Worm (Caenorhabditis elegans) whole organism, L4 larva: ENCODE measurements around the gene mpz-1.

Experiments used
- F37D6.2 ChIP-seq: sonication (generic microtip); optimal IDR thresholded peaks from 2 replicates; lab custom pipeline; 2016; ENCODE audit warnings: mild to moderate bottlenecking, missing genetic modification characterization, missing compliant biosample characterization
- F49E8.2 ChIP-seq: sonication (generic microtip); optimal IDR thresholded peaks from 2 replicates; lab custom pipeline; 2016; ENCODE audit warnings: missing compliant biosample characterization, mild to moderate bottlenecking, missing genetic modification characterization, borderline replicate concordance
- R02D3.7 ChIP-seq: fragments of 150-350 bp; sonication (generic microtip); optimal IDR thresholded peaks from 3 replicates; lab custom pipeline; 2014; ENCODE audit warnings: missing biosample characterization, missing genetic modification characterization
- T26A8.4 ChIP-seq: fragments of 200-800 bp; sonication (Bioruptor generic); IDR thresholded peaks from 2 replicates; pipeline ENCODE4 v1.3.6; 2022; ENCODE audit warnings: missing genetic modification characterization, missing compliant biosample characterization
- Y75B8A.6 ChIP-seq: fragments of 200-800 bp; sonication (Bioruptor generic); IDR thresholded peaks from 2 replicates; pipeline ENCODE4 v1.3.6; 2022; ENCODE audit warnings: missing genetic modification reagents, missing genetic modification characterization, missing compliant biosample characterization
- ZK546.5 ChIP-seq, 2 experiments: sonication (generic microtip); optimal IDR thresholded peaks; 2 replicates each; lab custom pipeline; 2017; ENCODE audit warnings: missing biosample characterization in 2 of 2, missing genetic modification characterization in 2 of 2
- ama-1 ChIP-seq: fragments of 150-350 bp; optimal IDR thresholded peaks from 2 replicates; lab custom pipeline; 2014; ENCODE audit warnings: inconsistent platforms, mixed read lengths
- ceh-44 ChIP-seq: fragments of 200-800 bp; sonication (Bioruptor generic); IDR thresholded peaks from 2 replicates; pipeline ENCODE4 v1.3.6; 2022; ENCODE audit warnings: missing genetic modification reagents, missing genetic modification characterization, missing compliant biosample characterization
- ceh-62 ChIP-seq: sonication (generic microtip); optimal IDR thresholded peaks from 2 replicates; lab custom pipeline; 2017; ENCODE audit warnings: missing biosample characterization, missing genetic modification characterization
- ceh-82 ChIP-seq: sonication (generic microtip); optimal IDR thresholded peaks from 2 replicates; lab custom pipeline; 2017; ENCODE audit warnings: missing biosample characterization, missing genetic modification characterization
- ces-1 ChIP-seq: fragments of 150-350 bp; sonication (generic microtip); optimal IDR thresholded peaks from 4 replicates; lab custom pipeline; 2014; ENCODE audit warnings: missing biosample characterization, missing genetic modification reagents, missing genetic modification characterization
- ctbp-1 ChIP-seq: fragments of 200-800 bp; sonication (Bioruptor generic); IDR thresholded peaks from 2 replicates; pipeline ENCODE4 v1.3.6; 2022; ENCODE audit warnings: missing genetic modification reagents, missing genetic modification characterization, missing compliant biosample characterization
- daf-16 ChIP-seq, 3 experiments: sonication (generic microtip); optimal IDR thresholded peaks; 2 replicates each; lab custom pipeline; 2016 to 2017; ENCODE audit warnings: missing genetic modification characterization in 3 of 3, missing genetic modification reagents in 3 of 3, mild to moderate bottlenecking in 2 of 3, missing compliant biosample characterization in 2 of 3, missing biosample characterization in 1 of 3, moderate library complexity in 1 of 3
- daf-19 ChIP-seq: fragments of 200-800 bp; sonication (Bioruptor generic); conservative IDR thresholded peaks from 2 replicates; pipeline ENCODE4 v1.3.6; 2022; ENCODE audit warnings: missing genetic modification characterization, missing compliant biosample characterization
- dmd-6 ChIP-seq: fragments of 200-800 bp; sonication (Bioruptor generic); IDR thresholded peaks from 2 replicates; pipeline ENCODE4 v1.3.6; 2022; ENCODE audit warnings: missing genetic modification reagents, missing genetic modification characterization, missing compliant biosample characterization
- dpl-1 ChIP-seq: fragments of 150-350 bp; optimal IDR thresholded peaks from 2 replicates; lab custom pipeline; 2014; ENCODE audit warnings: missing biosample characterization, missing genetic modification reagents, missing genetic modification characterization
- fkh-10 ChIP-seq: fragments of 150-350 bp; optimal IDR thresholded peaks from 2 replicates; lab custom pipeline; 2014; ENCODE audit warnings: missing biosample characterization, missing genetic modification reagents, missing genetic modification characterization
- hif-1 ChIP-seq, 2 experiments: sonication (generic microtip); optimal IDR thresholded peaks; 2 replicates each; lab custom pipeline; 2016 to 2017; ENCODE audit warnings: missing compliant biosample characterization in 2 of 2, missing genetic modification characterization in 2 of 2, missing genetic modification reagents in 2 of 2, missing genotype in 2 of 2, mild to moderate bottlenecking in 1 of 2
- hlh-11 ChIP-seq: fragments of 200-800 bp; sonication (Bioruptor generic); optimal IDR thresholded peaks from 2 replicates; lab custom pipeline; 2018; ENCODE audit warnings: mild to moderate bottlenecking, missing genetic modification characterization, missing compliant biosample characterization
- hlh-30 ChIP-seq: sonication (generic microtip); optimal IDR thresholded peaks from 2 replicates; lab custom pipeline; 2017; ENCODE audit warnings: antibody characterized with exemption, mild to moderate bottlenecking, missing genetic modification characterization, missing compliant biosample characterization; ENCODE audit not compliant: insufficient read depth
- jun-1 ChIP-seq: fragments of 150-350 bp; optimal IDR thresholded peaks from 2 replicates; lab custom pipeline; 2014; ENCODE audit warnings: missing biosample characterization, missing genetic modification reagents, missing genetic modification characterization
- lsy-2 ChIP-seq, 2 experiments: fragments of 150-350 bp in 1 of 2; sonication (generic microtip) in 1 of 2; optimal IDR thresholded peaks; 2 replicates each; lab custom pipeline; 2014 to 2017; ENCODE audit warnings: missing biosample characterization in 2 of 2, missing genetic modification characterization in 2 of 2
- madf-9 ChIP-seq: fragments of 200-800 bp; sonication (Bioruptor generic); conservative IDR thresholded peaks from 2 replicates; pipeline ENCODE4 v1.3.6; 2022; ENCODE audit warnings: missing genetic modification reagents, missing genetic modification characterization, missing compliant biosample characterization
- mdt-29 ChIP-seq: fragments of 200-800 bp; sonication (Bioruptor generic); IDR thresholded peaks from 2 replicates; pipeline ENCODE4 v1.3.6; 2022; ENCODE audit warnings: missing genetic modification reagents, missing genetic modification characterization, missing compliant biosample characterization
- mes-2 ChIP-seq: sonication (generic microtip); optimal IDR thresholded peaks from 2 replicates; lab custom pipeline; 2016; ENCODE audit warnings: missing genotype, mild to moderate bottlenecking, missing genetic modification characterization, missing compliant biosample characterization; ENCODE audit not compliant: poor library complexity, severe bottlenecking
- nhr-11 ChIP-seq: fragments of 150-350 bp; optimal IDR thresholded peaks from 2 replicates; lab custom pipeline; 2014; ENCODE audit warnings: missing biosample characterization, missing genetic modification characterization
- nhr-237 ChIP-seq: sonication (generic microtip); optimal IDR thresholded peaks from 2 replicates; lab custom pipeline; 2017; ENCODE audit warnings: missing biosample characterization, missing genetic modification characterization
- nhr-76 ChIP-seq: fragments of 150-350 bp; optimal IDR thresholded peaks from 2 replicates; lab custom pipeline; 2014; ENCODE audit warnings: missing biosample characterization, missing genetic modification characterization
- pqm-1 ChIP-seq: sonication (generic microtip); optimal IDR thresholded peaks from 2 replicates; lab custom pipeline; 2017; ENCODE audit warnings: missing biosample characterization, missing genetic modification characterization
- rbr-2 ChIP-seq: sonication (generic microtip); optimal IDR thresholded peaks from 2 replicates; lab custom pipeline; 2016; ENCODE audit warnings: missing genotype, missing genetic modification characterization, missing compliant biosample characterization
- set-16 ChIP-seq: fragments of 200-800 bp; sonication (Bioruptor generic); IDR thresholded peaks from 2 replicates; pipeline ENCODE4 v1.3.6; 2022; ENCODE audit warnings: missing genetic modification reagents, missing genetic modification characterization, missing compliant biosample characterization
- skn-1 ChIP-seq: fragments of 150-350 bp; optimal IDR thresholded peaks from 2 replicates; lab custom pipeline; 2014; ENCODE audit warnings: missing biosample characterization, missing genetic modification characterization
- snpc-1.2 ChIP-seq: fragments of 200-800 bp; sonication (Bioruptor generic); IDR thresholded peaks from 2 replicates; pipeline ENCODE4 v1.3.6; 2022; ENCODE audit warnings: missing genetic modification reagents, missing genetic modification characterization, missing compliant biosample characterization
- spr-1 ChIP-seq: sonication (generic microtip); optimal IDR thresholded peaks from 2 replicates; lab custom pipeline; 2016; ENCODE audit warnings: mild to moderate bottlenecking, missing genetic modification characterization, missing compliant biosample characterization
- spr-3 ChIP-seq: fragments of 200-800 bp; sonication (Bioruptor generic); optimal IDR thresholded peaks from 2 replicates; lab custom pipeline; 2018; ENCODE audit warnings: mild to moderate bottlenecking, missing genetic modification characterization, missing compliant biosample characterization
- unc-62 ChIP-seq, 3 experiments: fragments of 150-350 bp in 1 of 3; sonication (generic microtip); optimal IDR thresholded peaks in 2 of 3; peaks in 1 of 3; 1 replicate in 1 of 3; 2 replicates in 2 of 3; lab custom pipeline; 2014 to 2017; ENCODE audit warnings: missing biosample characterization in 3 of 3, missing genetic modification characterization in 3 of 3, missing genetic modification reagents in 3 of 3, missing genotype in 1 of 3
- vab-7 ChIP-seq: fragments of 200-800 bp; sonication (Bioruptor generic); IDR thresholded peaks from 2 replicates; pipeline ENCODE4 v1.3.6; 2022; ENCODE audit warnings: missing genetic modification reagents, missing genetic modification characterization, missing compliant biosample characterization
- zag-1 ChIP-seq: fragments of 150-350 bp; optimal IDR thresholded peaks from 2 replicates; lab custom pipeline; 2014; ENCODE audit warnings: missing biosample characterization, missing genetic modification characterization
- zfp-3 ChIP-seq: fragments of 200-800 bp; sonication (Bioruptor generic); conservative IDR thresholded peaks from 2 replicates; pipeline ENCODE4 v1.3.6; 2022; ENCODE audit warnings: missing genetic modification reagents, missing genetic modification characterization, missing compliant biosample characterization
- ztf-7 ChIP-seq: fragments of 150-350 bp; optimal IDR thresholded peaks from 2 replicates; lab custom pipeline; 2014; ENCODE audit warnings: missing biosample characterization, missing genetic modification characterization

mpz-1 gene

ce11 chrII:10744801-10745200, 33.1 kb downstream of the mpz-1 start (continued):
- TF ChIP-seq T26A8.4 (GFP tag; lab: Robert Waterston, UW) (no peak), lsy-2 (tag; optimal IDR thresholded peaks at IDR 0.05; lab: Kevin White, UChicago) (peak; percentile 25 to 29), fkh-10 (peak; percentile 56), set-16 (GFP tag; lab: Robert Waterston, UW) (peak; percentile 24; the same call in 1 of the 2 replicates), jun-1 (tag; lab: Kevin White, UChicago) (no peak), F37D6.2 (tag; lab: Kevin White, UChicago) (peak; percentile 3), rbr-2 (peak; percentile 33)

DNA sequence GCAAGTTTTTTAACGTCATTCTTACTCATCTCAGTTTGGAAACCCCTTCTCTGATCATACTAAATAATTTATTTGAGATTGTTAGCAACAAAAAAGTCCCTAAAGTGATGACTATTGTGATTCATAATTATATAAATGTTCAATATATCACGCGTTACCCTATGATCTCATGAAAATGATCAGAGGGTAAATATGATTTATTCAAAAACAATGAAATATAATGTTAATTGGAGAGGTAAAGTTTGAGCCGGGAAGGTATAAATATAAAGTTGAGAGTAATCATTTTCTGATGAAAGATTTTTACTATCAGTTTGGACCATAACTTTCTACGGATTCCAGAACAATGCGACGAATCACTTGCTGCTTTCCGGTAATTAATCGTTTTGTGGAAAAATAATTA, 40.9 kb downstream of the mpz-1 start, which contains the start of gene C52A11.3:
C52A11.3 (plus strand) TSS at position 301 of the 400 bp plus-strand sequence.
- TF ChIP-seq F49E8.2 (no peak), hlh-30 (tag; lab: Kevin White, UChicago) (no peak), vab-7 (no peak), spr-1 (tag; lab: Kevin White, UChicago) (no peak)

- TF ChIP-seq ZK546.5 (tag; optimal IDR thresholded peaks at IDR 0.05; lab: Kevin White, UChicago) (no peak), R02D3.7 (no peak), unc-62 (GFP tag; optimal IDR thresholded peaks at IDR 0.05 in 1 of 2; lab: Kevin White, UChicago) (peak in 1 of 2 experiments; percentile 48), unc-62 (tag; optimal IDR thresholded peaks at IDR 0.05; lab: Kevin White, UChicago) (no peak), zag-1 (tag; lab: Kevin White, UChicago) (no peak), mdt-29 (GFP tag; lab: Robert Waterston, UW) (no peak), F49E8.2 (no peak)
Measured at ce11 chrII:10731552-10731951, 46.4 kb downstream of the mpz-1 start, which contains the start of gene glb-12. Gene glb-12 (minus strand): TSS chrII:10731652.

ce11 chrII:10730702-10731101, 47.2 kb downstream of the mpz-1 start:
- TF ChIP-seq nhr-11 (tag; lab: Kevin White, UChicago) (peak; percentile 39), ztf-7 (tag; lab: Kevin White, UChicago) (no peak)

DNA sequence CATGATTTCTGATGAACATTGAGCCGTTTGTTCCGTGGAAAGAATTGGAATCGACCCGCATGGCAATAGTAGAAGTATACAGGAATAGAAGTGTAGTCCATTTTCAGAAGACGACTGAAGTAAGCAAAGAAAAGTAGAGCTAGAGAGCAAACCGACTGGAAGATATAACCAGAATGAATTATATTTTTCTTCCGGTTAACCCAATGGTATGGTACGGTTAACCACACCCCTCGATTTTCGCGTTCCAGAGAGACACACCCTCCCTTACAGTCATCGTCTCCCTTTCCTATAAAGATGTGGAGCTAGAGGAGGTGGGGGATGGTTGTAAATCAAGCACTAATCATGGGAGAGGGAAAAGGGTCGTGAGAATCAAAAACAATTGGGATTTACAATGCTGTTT, 54.9 kb downstream of the mpz-1 start, which contains the start of gene C09G5.14:
C09G5.14 (minus strand) TSS at position 101 of the 400 bp plus-strand sequence.
- TF ChIP-seq ceh-82 (tag; lab: Kevin White, UChicago), result no peak
- no peak for TF ChIP-seq madf-9 (GFP tag; lab: Robert Waterston, UW)
- no peak for TF ChIP-seq jun-1 (tag; lab: Kevin White, UChicago)
- TF ChIP-seq mdt-29 (GFP tag; lab: Robert Waterston, UW), result no peak
- no peak for TF ChIP-seq ama-1 (lab: Kevin White, UChicago)
- TF ChIP-seq pqm-1, result no peak
- no peak for TF ChIP-seq ces-1 (GFP tag; lab: Kevin White, UChicago)
- TF ChIP-seq dpl-1 (GFP tag; lab: Kevin White, UChicago), result no peak
- TF ChIP-seq hif-1 (tag; optimal IDR thresholded peaks at IDR 0.05; lab: Kevin White, UChicago), result no peak
- no peak for TF ChIP-seq snpc-1.2 (GFP tag; lab: Robert Waterston, UW)
- TF ChIP-seq mes-2 (tag; lab: Kevin White, UChicago), result no peak
- no peak for TF ChIP-seq skn-1
- no peak for TF ChIP-seq spr-1 (tag; lab: Kevin White, UChicago)
- no peak for TF ChIP-seq nhr-76 (tag; lab: Kevin White, UChicago)
- no peak for TF ChIP-seq daf-16 (GFP tag; optimal IDR thresholded peaks at IDR 0.05; lab: Kevin White, UChicago)
- TF ChIP-seq daf-16 (tag; optimal IDR thresholded peaks at IDR 0.05; lab: Kevin White, UChicago), result no peak
- TF ChIP-seq, all 104 proteins: peak for 0

ce11 chrII:10719931-10720330, 58.0 kb downstream of the mpz-1 start, which contains the start of gene mks-5:
Gene mks-5 (plus strand): TSS chrII:10720231.
- TF ChIP-seq T26A8.4 (GFP tag; lab: Robert Waterston, UW), result no peak
- TF ChIP-seq hlh-11 (tag; lab: Kevin White, UChicago), result no peak
- TF ChIP-seq nhr-237 (tag; lab: Kevin White, UChicago), result no peak
- TF ChIP-seq dpl-1 (GFP tag; lab: Kevin White, UChicago), result no peak
- TF ChIP-seq ceh-62, result no peak
- no peak for TF ChIP-seq daf-19
- TF ChIP-seq ceh-44 (GFP tag; lab: Robert Waterston, UW), result no peak
- no peak for TF ChIP-seq R02D3.7
- no peak for TF ChIP-seq dmd-6
- TF ChIP-seq spr-3 (GFP tag; lab: Kevin White, UChicago), result no peak
- TF ChIP-seq Y75B8A.6 (GFP tag; lab: Robert Waterston, UW), result no peak
- no peak for TF ChIP-seq ctbp-1
- TF ChIP-seq zfp-3 (GFP tag; lab: Robert Waterston, UW), result no peak
